Fruit fly (Drosophila melanogaster): ENCODE data around the gene CG32137.

dm6 chr3L:13936771-13937170, 2.3 kb upstream of the CG32137 start:
- TF ChIP-seq kay (GFP tag; ENCODE audit: borderline replicate concordance) (no peak), CG5204 (GFP tag; optimal IDR thresholded peaks at IDR 0.05) (no peak), CG14711 (tag; optimal IDR thresholded peaks at IDR 0.05) (no peak), cic (GFP tag; optimal IDR thresholded peaks at IDR 0.05) (no peak), CG11617 (GFP tag; optimal IDR thresholded peaks at IDR 0.05) (no peak), Crg-1 (GFP tag; optimal IDR thresholded peaks at IDR 0.05) (no peak), cnc (optimal IDR thresholded peaks at IDR 0.05) (no peak), toe (GFP tag; optimal IDR thresholded peaks at IDR 0.05) (no peak), Mnt (GFP tag; optimal IDR thresholded peaks at IDR 0.05) (no peak), tj (GFP tag; optimal IDR thresholded peaks at IDR 0.05) (no peak)

All from whole organism, adult.